Worm (Caenorhabditis elegans): ENCODE data around the gene Y22D7AL.15.

- TF ChIP-seq nhr-232 (tag; optimal IDR thresholded peaks at IDR 0.05) (no peak), hlh-15 (tag; optimal IDR thresholded peaks at IDR 0.05) (no peak), ceh-9 (tag; optimal IDR thresholded peaks at IDR 0.05) (no peak), unc-42 (tag; optimal IDR thresholded peaks at IDR 0.05) (no peak), pqm-1 (tag; optimal IDR thresholded peaks at IDR 0.05) (no peak), hlh-30 (tag; optimal IDR thresholded peaks at IDR 0.05; ENCODE audit: insufficient read depth) (no peak)
These were observed 18.5 kb downstream of the Y22D7AL.15 start, which contains the start of gene Y22D7AL.3 for ce11 chrIII:1641163-1641562.
